Fruit fly (Drosophila melanogaster): ENCODE measurements around the gene CG8833.

DNA sequence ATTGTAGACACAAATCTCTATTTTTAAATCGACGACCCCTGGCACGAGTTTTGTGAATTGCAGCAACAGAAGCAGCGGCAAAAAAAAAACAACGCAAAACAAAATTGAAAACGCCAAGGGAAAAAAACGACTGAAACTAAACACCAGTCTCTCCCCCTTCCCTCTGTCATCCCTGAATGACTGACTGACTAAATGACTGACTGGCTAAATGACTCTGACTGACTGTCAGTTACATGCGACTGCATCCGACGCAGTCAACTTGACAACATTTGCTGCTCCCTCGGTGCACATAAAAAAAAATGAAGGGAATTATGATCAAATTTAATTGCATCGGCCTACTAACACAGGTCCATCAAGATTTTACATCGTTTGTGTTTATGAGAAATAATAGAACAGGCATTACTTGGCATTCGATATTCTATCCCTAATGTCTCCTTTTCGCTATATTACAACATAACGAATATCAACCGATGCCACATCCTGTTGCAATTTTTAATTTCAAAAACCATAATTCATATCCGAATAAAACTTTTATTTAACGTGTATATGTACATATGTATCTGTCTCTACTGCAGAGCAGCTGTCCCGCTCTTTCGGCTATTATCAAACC, 11.1 kb downstream of the CG8833 start:
- TF ChIP-seq Sox102F (GFP tag; optimal IDR thresholded peaks at IDR 0.05) (peak; percentile 62), psq (GFP tag; optimal IDR thresholded peaks at IDR 0.05) (no peak), aop (GFP tag; IDR thresholded peaks at IDR 0.05) (no peak), mirr (GFP tag; optimal IDR thresholded peaks at IDR 0.05) (no peak), Oli (tag; optimal IDR thresholded peaks at IDR 0.05) (peak; percentile 58), MESR4 (GFP tag; optimal IDR thresholded peaks at IDR 0.05) (no peak), CG43689 (GFP tag; IDR thresholded peaks at IDR 0.05) (no peak), grn (GFP tag; optimal IDR thresholded peaks at IDR 0.05) (no peak), Stat92E (GFP tag; optimal IDR thresholded peaks at IDR 0.05) (no peak), CG1602 (GFP tag; optimal IDR thresholded peaks at IDR 0.05) (no peak), grau (tag; optimal IDR thresholded peaks at IDR 0.05) (no peak), ind (GFP tag; optimal IDR thresholded peaks at IDR 0.05) (peak; percentile 24), Nf-YB (GFP tag; optimal IDR thresholded peaks at IDR 0.05) (no peak)

Measured in whole organism, embryonic.